Fruit fly (Drosophila melanogaster) whole organism, embryonic: ENCODE data around the gene Rpn9.

ENCODE experiments used
- CG10274 ChIP-seq: fragments of 200-800 bp; sonication (Bioruptor generic); optimal IDR thresholded peaks from 3 replicates; lab custom pipeline; 2017; ENCODE audit warnings: missing biosample characterization, mild to moderate bottlenecking, missing genetic modification characterization
- CG10431 ChIP-seq: fragments of 200-800 bp; sonication (Bioruptor generic); optimal IDR thresholded peaks from 3 replicates; lab custom pipeline; 2018; ENCODE audit warnings: missing biosample characterization, mild to moderate bottlenecking, missing genetic modification characterization
- CG11456 ChIP-seq: fragments of 200-800 bp; sonication (Bioruptor generic); IDR thresholded peaks from 3 replicates; pipeline ENCODE4 v1.3.6; 2022; ENCODE audit warnings: missing biosample characterization, missing genetic modification characterization
- CG11504 ChIP-seq: fragments of 200-800 bp; sonication (Bioruptor generic); optimal IDR thresholded peaks from 3 replicates; lab custom pipeline; 2019; ENCODE audit warnings: missing biosample characterization, mild to moderate bottlenecking, missing genetic modification characterization, moderate library complexity
- CG12155 ChIP-seq: fragments of 200-800 bp; sonication (Bioruptor generic); optimal IDR thresholded peaks from 3 replicates; lab custom pipeline; 2016; ENCODE audit warnings: missing biosample characterization, missing genetic modification characterization
- CG14050 ChIP-seq: fragments of 200-800 bp; sonication (Bioruptor generic); IDR thresholded peaks from 3 replicates; pipeline ENCODE4 v1.3.6; 2022; ENCODE audit warnings: missing biosample characterization, missing genetic modification characterization
- CG16779 ChIP-seq: fragments of 200-800 bp; sonication (Bioruptor generic); IDR thresholded peaks from 2 replicates; pipeline ENCODE4 v1.3.6; 2022; ENCODE audit warnings: missing biosample characterization, missing genetic modification characterization
- CG30403 ChIP-seq: fragments of 200-800 bp; sonication (Bioruptor generic); optimal IDR thresholded peaks from 3 replicates; lab custom pipeline; 2016; ENCODE audit warnings: missing biosample characterization, missing genetic modification characterization
- CG32532 ChIP-seq: fragments of 200-800 bp; sonication (Bioruptor generic); IDR thresholded peaks from 2 replicates; pipeline ENCODE4 v1.3.6; 2022; ENCODE audit warnings: missing biosample characterization, missing genetic modification characterization
- CG5180 ChIP-seq: fragments of 200-800 bp; sonication (Bioruptor generic); optimal IDR thresholded peaks from 3 replicates; lab custom pipeline; 2017; ENCODE audit warnings: missing biosample characterization, missing genetic modification characterization, mild to moderate bottlenecking, moderate library complexity, missing genetic modification reagents
- CG7357 ChIP-seq: fragments of 200-800 bp; sonication (Bioruptor generic); IDR thresholded peaks from 3 replicates; pipeline ENCODE4 v1.3.6; 2022; ENCODE audit warnings: missing biosample characterization, missing genetic modification characterization
- CG7372 ChIP-seq: fragments of 200-800 bp; sonication (Bioruptor generic); IDR thresholded peaks from 2 replicates; pipeline ENCODE4 v1.3.6; 2022; ENCODE audit warnings: missing biosample characterization, missing genetic modification characterization
- CG8388 ChIP-seq: fragments of 200-800 bp; sonication (Bioruptor generic); optimal IDR thresholded peaks from 2 replicates; lab custom pipeline; 2019; ENCODE audit warnings: missing biosample characterization, mild to moderate bottlenecking, missing genetic modification characterization, moderate library complexity
- CG8478 ChIP-seq: fragments of >200 bp; optimal IDR thresholded peaks from 2 replicates; lab custom pipeline; 2018
- CG8924 ChIP-seq: fragments of 200-800 bp; optimal IDR thresholded peaks from 3 replicates; lab custom pipeline; 2019; ENCODE audit warnings: missing biosample characterization, mild to moderate bottlenecking, missing genetic modification characterization, moderate library complexity
- CG9817 ChIP-seq: fragments of 200-800 bp; sonication (Bioruptor generic); optimal IDR thresholded peaks from 2 replicates; lab custom pipeline; 2018; ENCODE audit warnings: missing biosample characterization, mild to moderate bottlenecking, missing genetic modification characterization, moderate library complexity
- CG9932 ChIP-seq: fragments of 200-800 bp; sonication (Bioruptor generic); IDR thresholded peaks from 2 replicates; pipeline ENCODE4 v1.3.6; 2022; ENCODE audit warnings: missing biosample characterization, missing genetic modification characterization
- Dref ChIP-seq: fragments of 200-800 bp; sonication (Bioruptor generic); IDR thresholded peaks from 2 replicates; pipeline ENCODE4 v1.3.6; 2022; ENCODE audit warnings: missing biosample characterization, missing genetic modification characterization
- Eip74EF ChIP-seq, 2 experiments: fragments of 200-800 bp in 1 of 2; fragments of >200 bp in 1 of 2; sonication (Bioruptor generic) in 1 of 2; optimal IDR thresholded peaks; 2 replicates each; lab custom pipeline; 2017 to 2019; ENCODE audit warnings: missing biosample characterization in 2 of 2, missing genetic modification characterization in 2 of 2, mild to moderate bottlenecking in 1 of 2, moderate library complexity in 1 of 2
- Gsc ChIP-seq: fragments of 200-800 bp; sonication (Bioruptor generic); IDR thresholded peaks from 2 replicates; pipeline ENCODE4 v1.3.6; 2022; ENCODE audit warnings: missing biosample characterization, missing genetic modification characterization
- Gug ChIP-seq: fragments of 200-800 bp; sonication (Bioruptor generic); IDR thresholded peaks from 4 replicates; pipeline ENCODE4 v1.3.6; 2022; ENCODE audit warnings: missing biosample characterization, missing genetic modification characterization
- Hr39 ChIP-seq: fragments of >200 bp; optimal IDR thresholded peaks from 2 replicates; lab custom pipeline; 2017
- Kr ChIP-seq: fragments of 200-800 bp; sonication (Bioruptor generic); optimal IDR thresholded peaks from 2 replicates; lab custom pipeline; 2017; ENCODE audit warnings: missing biosample characterization, mild to moderate bottlenecking, missing genetic modification characterization
- MBD-R2 ChIP-seq: fragments of 200-800 bp; sonication (Bioruptor generic); IDR thresholded peaks from 2 replicates; pipeline ENCODE4 v1.3.6; 2022; ENCODE audit warnings: missing biosample characterization, missing genetic modification characterization
- MTF-1 ChIP-seq: fragments of 200-800 bp; sonication (Bioruptor generic); optimal IDR thresholded peaks from 2 replicates; lab custom pipeline; 2018; ENCODE audit warnings: missing biosample characterization, mild to moderate bottlenecking, missing genetic modification characterization, borderline replicate concordance
- Mad ChIP-seq: fragments of 200-800 bp; sonication (Bioruptor generic); optimal IDR thresholded peaks from 2 replicates; lab custom pipeline; 2016; ENCODE audit warnings: missing biosample characterization, missing genetic modification characterization
- NfI ChIP-seq: fragments of 200-800 bp; sonication (Bioruptor generic); optimal IDR thresholded peaks from 3 replicates; lab custom pipeline; 2018; ENCODE audit warnings: missing biosample characterization, mild to moderate bottlenecking, missing genetic modification characterization, moderate library complexity
- Optix ChIP-seq: fragments of 200-800 bp; sonication (Bioruptor generic); IDR thresholded peaks from 3 replicates; pipeline ENCODE4 v1.3.6; 2022; ENCODE audit warnings: missing biosample characterization, missing genetic modification characterization
- Stat92E ChIP-seq, 3 experiments: fragments of >200 bp in 2 of 3; fragments of 200-800 bp in 1 of 3; sonication (Bioruptor generic) in 1 of 3; optimal IDR thresholded peaks; 2 replicates each; lab custom pipeline; 2017 to 2019; ENCODE audit warnings: missing biosample characterization in 3 of 3, missing genetic modification characterization in 3 of 3, mild to moderate bottlenecking in 1 of 3, moderate library complexity in 1 of 3
- ap ChIP-seq: fragments of 200-800 bp; sonication (Bioruptor generic); IDR thresholded peaks from 2 replicates; pipeline ENCODE4 v1.3.6; 2022; ENCODE audit warnings: missing biosample characterization, missing genetic modification characterization
- bbx ChIP-seq: fragments of 200-800 bp; sonication (Bioruptor generic); IDR thresholded peaks from 2 replicates; pipeline ENCODE4 v1.3.6; 2022; ENCODE audit warnings: missing biosample characterization, missing genetic modification characterization; ENCODE audit not compliant: partially characterized antibody
- bigmax ChIP-seq: fragments of 200-800 bp; sonication (Bioruptor generic); optimal IDR thresholded peaks from 2 replicates; lab custom pipeline; 2018; ENCODE audit warnings: missing biosample characterization, mild to moderate bottlenecking, missing genetic modification characterization
- crp ChIP-seq, 2 experiments: fragments of 200-800 bp; sonication (Bioruptor generic); optimal IDR thresholded peaks; 2 replicates in 1 of 2; 3 replicates in 1 of 2; lab custom pipeline; 2017; ENCODE audit warnings: missing biosample characterization in 2 of 2, missing genetic modification characterization in 2 of 2, mild to moderate bottlenecking in 1 of 2, moderate library complexity in 1 of 2
- eyg ChIP-seq: fragments of 200-800 bp; sonication (Bioruptor generic); optimal IDR thresholded peaks from 3 replicates; lab custom pipeline; 2016; ENCODE audit warnings: missing biosample characterization, missing genetic modification characterization
- gcm ChIP-seq: fragments of 200-800 bp; sonication (Bioruptor generic); optimal IDR thresholded peaks from 2 replicates; lab custom pipeline; 2019; ENCODE audit warnings: missing biosample characterization, mild to moderate bottlenecking, missing genetic modification characterization, moderate library complexity
- gem ChIP-seq: fragments of 200-800 bp; sonication (Bioruptor generic); optimal IDR thresholded peaks from 2 replicates; lab custom pipeline; 2019; ENCODE audit warnings: missing biosample characterization, mild to moderate bottlenecking, missing genetic modification characterization, moderate library complexity
- gsb-n ChIP-seq: fragments of 200-800 bp; sonication (Bioruptor generic); optimal IDR thresholded peaks from 3 replicates; lab custom pipeline; 2018; ENCODE audit warnings: missing biosample characterization, mild to moderate bottlenecking, missing genetic modification characterization
- hth ChIP-seq: fragments of >200 bp; optimal IDR thresholded peaks from 2 replicates; lab custom pipeline; 2017; ENCODE audit warnings: inconsistent platforms
- ken ChIP-seq: fragments of 200-800 bp; sonication (Bioruptor generic); IDR thresholded peaks from 3 replicates; pipeline ENCODE4 v1.3.6; 2022; ENCODE audit warnings: missing biosample characterization, missing genetic modification characterization
- mam ChIP-seq: fragments of 200-800 bp; sonication (Bioruptor generic); optimal IDR thresholded peaks from 3 replicates; lab custom pipeline; 2016; ENCODE audit warnings: missing biosample characterization, missing genetic modification characterization
- otp ChIP-seq: fragments of 200-800 bp; sonication (Bioruptor generic); IDR thresholded peaks from 3 replicates; pipeline ENCODE4, ENCODE4 v1.3.6; 2022; ENCODE audit warnings: missing biosample characterization, missing genetic modification characterization
- prd ChIP-seq, 3 experiments: fragments of >200 bp in 2 of 3; fragments of 200-800 bp in 1 of 3; sonication (Bioruptor generic) in 1 of 3; optimal IDR thresholded peaks in 2 of 3; IDR thresholded peaks in 1 of 3; 2 replicates in 2 of 3; 3 replicates in 1 of 3; pipeline versions ENCODE4 v1.3.6 to Lab custom; 2017 to 2022; ENCODE audit warnings: missing biosample characterization in 1 of 3, missing genetic modification characterization in 1 of 3
- salm ChIP-seq: fragments of 200-800 bp; sonication (Bioruptor generic); optimal IDR thresholded peaks from 2 replicates; lab custom pipeline; 2018; ENCODE audit warnings: missing biosample characterization, mild to moderate bottlenecking, missing genetic modification characterization
- sens ChIP-seq: fragments of 200-800 bp; sonication (Bioruptor generic); peaks from one replicate; lab custom pipeline; 2016; ENCODE audit warnings: missing biosample characterization, missing genetic modification characterization
- slou ChIP-seq: fragments of 200-800 bp; sonication (Bioruptor generic); optimal IDR thresholded peaks from 3 replicates; lab custom pipeline; 2016; ENCODE audit warnings: missing biosample characterization, missing genetic modification characterization
- ttk ChIP-seq: fragments of 200-800 bp; sonication (Bioruptor generic); IDR thresholded peaks from 2 replicates; pipeline ENCODE4 v2.1.2; 2022; ENCODE audit warnings: missing biosample characterization, missing genetic modification characterization
- usp ChIP-seq: fragments of >200 bp; optimal IDR thresholded peaks from 2 replicates; lab custom pipeline; 2017; ENCODE audit warnings: missing biosample characterization, missing genetic modification characterization
- wek ChIP-seq: fragments of 200-800 bp; sonication (Bioruptor generic); optimal IDR thresholded peaks from 3 replicates; lab custom pipeline; 2018; ENCODE audit warnings: missing biosample characterization, mild to moderate bottlenecking, missing genetic modification characterization, moderate library complexity
- z ChIP-seq: fragments of 200-800 bp; sonication (Bioruptor generic); IDR thresholded peaks from 3 replicates; pipeline ENCODE4 v1.3.6; 2022; ENCODE audit warnings: missing biosample characterization, missing genetic modification characterization
- zfh2 ChIP-seq: fragments of 200-800 bp; sonication (Bioruptor generic); optimal IDR thresholded peaks from 2 replicates; lab custom pipeline; 2016; ENCODE audit warnings: missing biosample characterization, missing genetic modification characterization

Gene Rpn9

DNA sequence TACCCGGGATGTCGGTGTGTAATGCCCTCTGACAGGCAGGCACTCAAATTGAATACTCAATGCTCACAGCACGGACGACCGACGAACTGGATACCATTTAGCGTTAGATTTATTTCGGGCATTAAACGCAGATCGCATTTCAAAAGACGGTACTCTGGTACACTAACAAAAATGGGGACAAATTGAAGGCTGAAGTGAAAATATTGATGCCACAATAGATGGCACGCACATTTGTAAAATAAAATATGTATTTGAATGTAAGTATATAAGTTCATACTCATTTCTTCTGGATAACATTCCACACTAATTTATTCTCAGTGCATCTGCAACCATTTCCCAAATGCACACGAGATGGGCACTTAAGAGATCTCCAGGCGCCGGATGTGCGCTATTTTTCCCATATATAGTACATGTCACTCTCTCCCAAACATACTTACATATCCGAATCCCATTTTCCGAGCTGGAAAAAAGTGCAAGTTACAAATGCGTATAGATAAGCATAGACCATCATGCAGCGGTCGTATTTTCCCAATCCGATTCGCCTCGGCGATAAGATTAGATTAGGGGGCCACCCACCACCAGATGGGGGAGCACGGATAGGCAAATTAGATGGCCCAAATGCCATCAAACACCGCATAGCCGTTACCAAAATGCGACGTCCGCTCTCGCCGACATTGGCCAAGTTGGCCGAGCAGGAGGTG lies 23.6 kb downstream of the Rpn9 start, which contains the start of gene CG10301 (continued):
- no peak for TF ChIP-seq CG12155 (GFP tag; lab: Kevin White, UChicago)
- TF ChIP-seq Eip74EF (GFP tag; optimal IDR thresholded peaks at IDR 0.05; lab: Kevin White, UChicago) = peak in 1 of 2 experiments; percentile 20
- TF ChIP-seq bbx (GFP tag; lab: Robert Waterston, UW) = no peak
- peak; percentile 25; the same call in 1 of the 2 replicates for TF ChIP-seq Gsc
- TF ChIP-seq zfh2 (GFP tag; lab: Kevin White, UChicago) = no peak
- peak; percentile 65 for TF ChIP-seq CG8388 (GFP tag; lab: Kevin White, UChicago)
- peak; percentile 18; the same call in 2 of the 4 replicates for TF ChIP-seq Gug (GFP tag; lab: Robert Waterston, UW)
- no peak for TF ChIP-seq salm
- no peak for TF ChIP-seq Mad (GFP tag; lab: Kevin White, UChicago)
- TF ChIP-seq otp (GFP tag; lab: Robert Waterston, UW) = peak; percentile 69; the same call in 2 of the 3 replicates
- no peak for TF ChIP-seq MTF-1 (GFP tag; lab: Kevin White, UChicago)
- TF ChIP-seq ap (GFP tag; lab: Robert Waterston, UW) = 0 out of 2 replicates have a peak, but pooled peaks have one; percentile 39
- no peak for TF ChIP-seq MBD-R2 (GFP tag; lab: Robert Waterston, UW)
- no peak for TF ChIP-seq CG10431 (GFP tag; lab: Kevin White, UChicago)
- TF ChIP-seq sens (GFP tag; lab: Kevin White, UChicago) = peak; percentile 97
- TF ChIP-seq CG9932 (GFP tag; lab: Robert Waterston, UW) = no peak
- TF ChIP-seq crp (GFP tag; optimal IDR thresholded peaks at IDR 0.05; lab: Kevin White, UChicago) = peak in 1 of 2 experiments; percentile 1
- TF ChIP-seq slou (GFP tag; lab: Kevin White, UChicago) = no peak
- no peak for TF ChIP-seq Dref (GFP tag; lab: Robert Waterston, UW)
- no peak for TF ChIP-seq CG14050 (GFP tag; lab: Robert Waterston, UW)
- peak; percentile 50; the same call in 1 of the 3 replicates for TF ChIP-seq ken (GFP tag; lab: Robert Waterston, UW)
- peak; percentile 67 for TF ChIP-seq CG11504 (tag; lab: Kevin White, UChicago)
- TF ChIP-seq z = no peak
- TF ChIP-seq hth = no peak
- peak; percentile 10 for TF ChIP-seq wek
- TF ChIP-seq gem (tag; lab: Kevin White, UChicago) = peak; percentile 76
- no peak for TF ChIP-seq CG9817 (tag; lab: Kevin White, UChicago)
- no peak for TF ChIP-seq CG10274 (GFP tag; lab: Kevin White, UChicago)
- TF ChIP-seq ttk (GFP tag; lab: Robert Waterston, UW) = 0 out of 2 replicates have a peak, but pooled peaks have one; percentile 12
- no peak for TF ChIP-seq prd (optimal IDR thresholded peaks at IDR 0.05; lab: Kevin White, UChicago)
- TF ChIP-seq prd (GFP tag; IDR thresholded peaks at IDR 0.05; lab: Robert Waterston, UW) = peak; percentile 86
- no peak for TF ChIP-seq bigmax (GFP tag; lab: Kevin White, UChicago)
- TF ChIP-seq mam = peak; percentile 13
- TF ChIP-seq CG30403 (GFP tag; lab: Kevin White, UChicago) = peak; percentile 54
- no peak for TF ChIP-seq gcm (GFP tag; lab: Kevin White, UChicago)
- no peak for TF ChIP-seq usp (GFP tag; lab: Kevin White, UChicago)
- TF ChIP-seq Hr39 (lab: Kevin White, UChicago) = no peak
- no peak for TF ChIP-seq eyg (GFP tag; lab: Kevin White, UChicago)
- 0 out of 3 replicates have a peak, but pooled peaks have one; percentile 31 for TF ChIP-seq CG7357 (GFP tag; lab: Robert Waterston, UW)
- TF ChIP-seq CG5180 (GFP tag; lab: Kevin White, UChicago) = peak; percentile 1
- no peak for TF ChIP-seq CG8478 (lab: Kevin White, UChicago)
- TF ChIP-seq Kr (GFP tag; lab: Kevin White, UChicago) = no peak
- peak; percentile 48 for TF ChIP-seq gsb-n (tag; lab: Kevin White, UChicago)
- peak; percentile 68 for TF ChIP-seq CG8924
- peak; percentile 13 for TF ChIP-seq NfI (GFP tag; lab: Kevin White, UChicago)
- TF ChIP-seq CG32532 (GFP tag; lab: Robert Waterston, UW) = no peak
- no peak for TF ChIP-seq Optix (GFP tag; lab: Robert Waterston, UW)
- no peak for TF ChIP-seq CG7372 (GFP tag; lab: Robert Waterston, UW)
- no peak for TF ChIP-seq Stat92E (GFP tag; optimal IDR thresholded peaks at IDR 0.05; lab: Kevin White, UChicago)
- no peak for TF ChIP-seq CG11456 (GFP tag; lab: Robert Waterston, UW)
- no peak for TF ChIP-seq CG16779
